Fruit fly (Drosophila melanogaster) whole organism, embryonic: Measurements from ENCODE around the gene CecA1.

Experiments used
- CG10543 ChIP-seq: fragments of 200-800 bp; sonication (Bioruptor generic); optimal IDR thresholded peaks from 3 replicates; lab custom pipeline; 2017; ENCODE audit warnings: missing biosample characterization, mild to moderate bottlenecking, missing genetic modification characterization, moderate library complexity
- CG11560 ChIP-seq: fragments of 200-800 bp; sonication (Bioruptor generic); IDR thresholded peaks from 3 replicates; pipeline ENCODE4 v1.3.6; 2022; ENCODE audit warnings: missing biosample characterization, missing genetic modification characterization
- CG15601 ChIP-seq: fragments of 200-800 bp; sonication (Bioruptor generic); optimal IDR thresholded peaks from 3 replicates; lab custom pipeline; 2019; ENCODE audit warnings: missing biosample characterization, mild to moderate bottlenecking, missing genetic modification characterization, moderate library complexity
- CG1647 ChIP-seq: fragments of 200-800 bp; sonication (Bioruptor generic); optimal IDR thresholded peaks from 3 replicates; lab custom pipeline; 2016; ENCODE audit warnings: missing biosample characterization, missing genetic modification characterization
- CG4404 ChIP-seq: fragments of 200-800 bp; sonication (Bioruptor generic); IDR thresholded peaks from 2 replicates; pipeline ENCODE4 v1.3.6; 2022; ENCODE audit warnings: missing biosample characterization, missing genetic modification characterization
- CG4730 ChIP-seq: fragments of 200-800 bp; sonication (Bioruptor generic); IDR thresholded peaks from 2 replicates; pipeline ENCODE4 v1.3.6; 2022; ENCODE audit warnings: missing biosample characterization, missing genetic modification characterization
- CG7357 ChIP-seq: fragments of 200-800 bp; sonication (Bioruptor generic); IDR thresholded peaks from 3 replicates; pipeline ENCODE4 v1.3.6; 2022; ENCODE audit warnings: missing biosample characterization, missing genetic modification characterization
- Dip3 ChIP-seq: fragments of 200-800 bp; sonication (Bioruptor generic); optimal IDR thresholded peaks from 3 replicates; lab custom pipeline; 2016; ENCODE audit warnings: missing biosample characterization, missing genetic modification characterization
- Elba2 ChIP-seq: fragments of 200-800 bp; sonication (Bioruptor generic); optimal IDR thresholded peaks from 3 replicates; lab custom pipeline; 2016; ENCODE audit warnings: missing biosample characterization, missing genetic modification characterization
- NC2β ChIP-seq: fragments of 200-800 bp; sonication (Bioruptor generic); optimal IDR thresholded peaks from 2 replicates; lab custom pipeline; 2016; ENCODE audit warnings: missing biosample characterization, missing genetic modification characterization
- dmrt11E ChIP-seq: fragments of 200-800 bp; sonication (Bioruptor generic); optimal IDR thresholded peaks from 3 replicates; lab custom pipeline; 2018; ENCODE audit warnings: missing biosample characterization, mild to moderate bottlenecking, missing genetic modification characterization, moderate library complexity
- dpn ChIP-seq, 2 experiments: fragments of 200-800 bp; sonication (Bioruptor generic); optimal IDR thresholded peaks; 3 replicates each; lab custom pipeline; 2016; ENCODE audit warnings: missing biosample characterization in 2 of 2, missing genetic modification characterization in 2 of 2
- pros ChIP-seq: fragments of 200-800 bp; sonication (Bioruptor generic); optimal IDR thresholded peaks from 3 replicates; lab custom pipeline; 2019; ENCODE audit warnings: missing biosample characterization, mild to moderate bottlenecking, missing genetic modification characterization, moderate library complexity
- z ChIP-seq: fragments of 200-800 bp; sonication (Bioruptor generic); IDR thresholded peaks from 3 replicates; pipeline ENCODE4 v1.3.6; 2022; ENCODE audit warnings: missing biosample characterization, missing genetic modification characterization

DNA sequence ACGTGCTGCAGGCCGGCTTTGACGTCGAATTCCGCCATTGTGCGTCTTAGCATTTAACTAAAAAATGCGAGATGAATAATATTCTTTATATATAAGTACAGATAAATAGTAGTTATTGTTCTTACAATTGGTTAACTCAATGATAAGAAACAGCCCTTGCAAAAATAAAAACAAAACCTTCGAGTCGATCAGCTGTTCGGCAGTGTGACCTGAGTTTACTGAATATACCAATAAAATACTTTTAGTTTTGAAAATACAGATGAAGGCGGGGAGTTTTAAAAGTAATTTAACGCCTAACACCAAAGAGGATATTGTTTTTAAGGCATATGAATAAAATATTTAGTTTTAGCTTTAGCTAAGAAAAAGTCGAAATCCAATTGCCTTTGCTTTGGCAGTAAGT, 33.2 kb upstream of the CecA1 start, which contains the start of the genes CG1983 and CG15530:
- TF ChIP-seq CG15601 (tag; lab: Kevin White, UChicago): no peak
- TF ChIP-seq CG4404 (GFP tag; lab: Robert Waterston, UW): no peak
- TF ChIP-seq z (GFP tag; lab: Robert Waterston, UW): no peak
- no peak for TF ChIP-seq CG7357
- no peak for TF ChIP-seq CG10543 (GFP tag; lab: Kevin White, UChicago)
- no peak for TF ChIP-seq dmrt11E (tag; lab: Kevin White, UChicago)
- no peak for TF ChIP-seq pros (GFP tag; lab: Kevin White, UChicago)
- TF ChIP-seq NC2β (GFP tag; lab: Kevin White, UChicago): no peak
- TF ChIP-seq Dip3 (GFP tag; lab: Kevin White, UChicago): no peak
- TF ChIP-seq CG4730 (GFP tag; lab: Robert Waterston, UW): no peak
- TF ChIP-seq dpn (GFP tag; optimal IDR thresholded peaks at IDR 0.05; lab: Kevin White, UChicago): no peak
- TF ChIP-seq CG1647 (GFP tag; lab: Kevin White, UChicago): no peak
- no peak for TF ChIP-seq Elba2 (GFP tag; lab: Kevin White, UChicago)
- TF ChIP-seq CG11560 (tag; lab: Robert Waterston, UW): no peak
